Fruit fly (Drosophila melanogaster) whole organism, embryonic: ENCODE results near the gene galectin.

Source experiments
- BEAF-32 ChIP-seq: fragments of 200-800 bp; sonication (Bioruptor generic); optimal IDR thresholded peaks from 3 replicates; lab custom pipeline; 2017; ENCODE audit warnings: missing biosample characterization, missing genetic modification characterization, mild to moderate bottlenecking, moderate library complexity, missing genetic modification reagents
- CG10431 ChIP-seq: fragments of 200-800 bp; sonication (Bioruptor generic); optimal IDR thresholded peaks from 3 replicates; lab custom pipeline; 2018; ENCODE audit warnings: missing biosample characterization, mild to moderate bottlenecking, missing genetic modification characterization
- CG12769 ChIP-seq: fragments of 200-800 bp; sonication (Bioruptor generic); optimal IDR thresholded peaks from 2 replicates; lab custom pipeline; 2019; ENCODE audit warnings: missing biosample characterization, mild to moderate bottlenecking, missing genetic modification characterization, moderate library complexity
- CG13296 ChIP-seq: fragments of 200-800 bp; sonication (Bioruptor generic); optimal IDR thresholded peaks from 3 replicates; lab custom pipeline; 2018; ENCODE audit warnings: missing biosample characterization, mild to moderate bottlenecking, missing genetic modification characterization
- CG14710 ChIP-seq: fragments of 200-800 bp; sonication (Bioruptor generic); optimal IDR thresholded peaks from 3 replicates; lab custom pipeline; 2019; ENCODE audit warnings: missing biosample characterization, mild to moderate bottlenecking, missing genetic modification characterization, moderate library complexity
- CG14965 ChIP-seq: fragments of 200-800 bp; sonication (Bioruptor generic); optimal IDR thresholded peaks from 2 replicates; lab custom pipeline; 2016; ENCODE audit warnings: missing biosample characterization, missing genetic modification characterization, borderline replicate concordance
- CG17385 ChIP-seq: fragments of 200-800 bp; sonication (Bioruptor generic); optimal IDR thresholded peaks from 3 replicates; lab custom pipeline; 2018; ENCODE audit warnings: missing biosample characterization, mild to moderate bottlenecking, missing genetic modification characterization
- CG18599 ChIP-seq: fragments of 200-800 bp; sonication (Bioruptor generic); optimal IDR thresholded peaks from 3 replicates; lab custom pipeline; 2017; ENCODE audit warnings: missing biosample characterization, missing genetic modification characterization, mild to moderate bottlenecking, moderate library complexity, missing genetic modification reagents
- CG2712 ChIP-seq: fragments of 200-800 bp; optimal IDR thresholded peaks from 3 replicates; lab custom pipeline; 2019; ENCODE audit warnings: missing biosample characterization, mild to moderate bottlenecking, missing genetic modification characterization, moderate library complexity
- CG32532 ChIP-seq: fragments of 200-800 bp; sonication (Bioruptor generic); IDR thresholded peaks from 2 replicates; pipeline ENCODE4 v1.3.6; 2022; ENCODE audit warnings: missing biosample characterization, missing genetic modification characterization
- CG5953 ChIP-seq: fragments of 200-800 bp; sonication (Bioruptor generic); IDR thresholded peaks from 2 replicates; pipeline ENCODE4 v1.3.6; 2022; ENCODE audit warnings: missing biosample characterization, missing genetic modification characterization
- CG6689 ChIP-seq: fragments of 200-800 bp; sonication (Bioruptor generic); IDR thresholded peaks from 2 replicates; pipeline ENCODE4 v1.3.6; 2022; ENCODE audit warnings: missing biosample characterization, missing genetic modification characterization
- CG7839 ChIP-seq: fragments of 200-800 bp; sonication (Bioruptor generic); optimal IDR thresholded peaks from 3 replicates; lab custom pipeline; 2018; ENCODE audit warnings: missing biosample characterization, mild to moderate bottlenecking, missing genetic modification characterization, moderate library complexity
- CG9727 ChIP-seq: fragments of 200-800 bp; sonication (Bioruptor generic); optimal IDR thresholded peaks from 3 replicates; lab custom pipeline; 2017; ENCODE audit warnings: missing biosample characterization, mild to moderate bottlenecking, missing genetic modification characterization
- Dek ChIP-seq: fragments of 200-800 bp; sonication (Bioruptor generic); optimal IDR thresholded peaks from 3 replicates; lab custom pipeline; 2019; ENCODE audit warnings: missing biosample characterization, mild to moderate bottlenecking, missing genetic modification characterization, moderate library complexity
- Fer1 ChIP-seq: fragments of 200-800 bp; sonication (Bioruptor generic); optimal IDR thresholded peaks from 2 replicates; lab custom pipeline; 2017; ENCODE audit warnings: missing biosample characterization, mild to moderate bottlenecking, missing genetic modification characterization
- Fer2 ChIP-seq: fragments of 200-800 bp; sonication (Bioruptor generic); optimal IDR thresholded peaks from 2 replicates; lab custom pipeline; 2018; ENCODE audit warnings: missing biosample characterization, mild to moderate bottlenecking, missing genetic modification characterization, moderate library complexity
- Gug ChIP-seq: fragments of 200-800 bp; sonication (Bioruptor generic); IDR thresholded peaks from 4 replicates; pipeline ENCODE4 v1.3.6; 2022; ENCODE audit warnings: missing biosample characterization, missing genetic modification characterization
- HLH4C ChIP-seq: fragments of 200-800 bp; sonication (Bioruptor generic); IDR thresholded peaks from 3 replicates; pipeline ENCODE4 v1.3.6; 2022; ENCODE audit warnings: missing biosample characterization, missing genetic modification characterization; ENCODE audit not compliant: partially characterized antibody
- HLH54F ChIP-seq: fragments of 200-800 bp; sonication (Bioruptor generic); optimal IDR thresholded peaks from 3 replicates; lab custom pipeline; 2016; ENCODE audit warnings: missing biosample characterization, missing genetic modification characterization
- Hr51 ChIP-seq, 2 experiments: fragments of 200-800 bp; sonication (Bioruptor generic); optimal IDR thresholded peaks; 2 replicates in 1 of 2; 3 replicates in 1 of 2; lab custom pipeline; 2016 to 2018; ENCODE audit warnings: missing biosample characterization in 2 of 2, missing genetic modification characterization in 2 of 2, mild to moderate bottlenecking in 1 of 2, moderate library complexity in 1 of 2
- MESR4 ChIP-seq: fragments of 200-800 bp; sonication (Bioruptor generic); optimal IDR thresholded peaks from 2 replicates; lab custom pipeline; 2018; ENCODE audit warnings: missing biosample characterization, mild to moderate bottlenecking, missing genetic modification characterization, moderate library complexity
- NK7.1 ChIP-seq: fragments of 200-800 bp; sonication (Bioruptor generic); optimal IDR thresholded peaks from 3 replicates; lab custom pipeline; 2016; ENCODE audit warnings: missing biosample characterization, missing genetic modification characterization
- Oaz ChIP-seq: fragments of 200-800 bp; sonication (Bioruptor generic); IDR thresholded peaks from 2 replicates; pipeline ENCODE4 v1.3.6; 2022; ENCODE audit warnings: missing biosample characterization, missing genetic modification characterization
- Opbp ChIP-seq: fragments of 200-800 bp; sonication (Bioruptor generic); IDR thresholded peaks from 3 replicates; pipeline ENCODE4 v1.3.6; 2022; ENCODE audit warnings: missing biosample characterization, missing genetic modification characterization; ENCODE audit not compliant: partially characterized antibody
- Rfx ChIP-seq: fragments of 200-800 bp; sonication (Bioruptor generic); IDR thresholded peaks from 2 replicates; pipeline ENCODE4 v1.3.6; 2022; ENCODE audit warnings: missing biosample characterization, missing genetic modification characterization
- Trl ChIP-seq, 3 experiments: fragments of >200 bp in 2 of 3; fragments of 200-800 bp in 1 of 3; sonication (Bioruptor generic) in 1 of 3; optimal IDR thresholded peaks; 2 replicates in 1 of 3; 3 replicates in 2 of 3; lab custom pipeline; 2016 to 2017; ENCODE audit warnings: missing biosample characterization in 1 of 3, missing genetic modification characterization in 1 of 3
- YL-1 ChIP-seq: fragments of 200-800 bp; sonication (Bioruptor generic); optimal IDR thresholded peaks from 3 replicates; lab custom pipeline; 2017; ENCODE audit warnings: missing biosample characterization, mild to moderate bottlenecking, missing genetic modification characterization
- ase ChIP-seq: fragments of 200-800 bp; sonication (Bioruptor generic); IDR thresholded peaks from 3 replicates; pipeline ENCODE4 v1.3.6; 2022; ENCODE audit warnings: missing biosample characterization, missing genetic modification characterization
- ash1 ChIP-seq: fragments of 200-800 bp; sonication (Bioruptor generic); optimal IDR thresholded peaks from 2 replicates; lab custom pipeline; 2018; ENCODE audit warnings: missing biosample characterization, mild to moderate bottlenecking, missing genetic modification characterization
- bigmax ChIP-seq: fragments of 200-800 bp; sonication (Bioruptor generic); optimal IDR thresholded peaks from 2 replicates; lab custom pipeline; 2018; ENCODE audit warnings: missing biosample characterization, mild to moderate bottlenecking, missing genetic modification characterization
- caup ChIP-seq: fragments of 200-800 bp; sonication (Bioruptor generic); optimal IDR thresholded peaks from 3 replicates; lab custom pipeline; 2017; ENCODE audit warnings: missing biosample characterization, mild to moderate bottlenecking, missing genetic modification characterization, moderate library complexity; ENCODE audit not compliant: severe bottlenecking
- ci ChIP-seq: fragments of 200-800 bp; sonication (Bioruptor generic); IDR thresholded peaks from 3 replicates; pipeline ENCODE4 v1.3.6; 2022; ENCODE audit warnings: missing biosample characterization, missing genetic modification characterization
- dm ChIP-seq: fragments of 200-800 bp; sonication (Bioruptor generic); optimal IDR thresholded peaks from 3 replicates; lab custom pipeline; 2016; ENCODE audit warnings: missing biosample characterization, missing genetic modification characterization
- en ChIP-seq: fragments of 200-800 bp; sonication (Bioruptor generic); optimal IDR thresholded peaks from 2 replicates; lab custom pipeline; 2016; ENCODE audit warnings: missing biosample characterization, missing genetic modification characterization
- exex ChIP-seq: fragments of 200-800 bp; sonication (Bioruptor generic); optimal IDR thresholded peaks from 4 replicates; lab custom pipeline; 2018; ENCODE audit warnings: missing biosample characterization, mild to moderate bottlenecking, missing genetic modification characterization, moderate library complexity
- ftz-f1 ChIP-seq: fragments of 200-800 bp; sonication (Bioruptor generic); optimal IDR thresholded peaks from 2 replicates; lab custom pipeline; 2016; ENCODE audit warnings: missing biosample characterization, missing genetic modification characterization
- fu2 ChIP-seq: fragments of 200-800 bp; sonication (Bioruptor generic); optimal IDR thresholded peaks from 2 replicates; lab custom pipeline; 2016; ENCODE audit warnings: missing biosample characterization, missing genetic modification characterization
- gcm ChIP-seq: fragments of 200-800 bp; sonication (Bioruptor generic); optimal IDR thresholded peaks from 2 replicates; lab custom pipeline; 2019; ENCODE audit warnings: missing biosample characterization, mild to moderate bottlenecking, missing genetic modification characterization, moderate library complexity
- gro ChIP-seq: fragments of 200-800 bp; sonication (Bioruptor generic); optimal IDR thresholded peaks from 2 replicates; lab custom pipeline; 2016; ENCODE audit warnings: missing biosample characterization, missing genetic modification characterization
- hbn ChIP-seq: fragments of 200-800 bp; sonication (Bioruptor generic); IDR thresholded peaks from 2 replicates; pipeline ENCODE4 v1.3.6; 2022; ENCODE audit warnings: missing biosample characterization, missing genetic modification characterization; ENCODE audit not compliant: partially characterized antibody
- kni ChIP-seq: fragments of 200-800 bp; sonication (Bioruptor generic); optimal IDR thresholded peaks from 3 replicates; lab custom pipeline; 2017; ENCODE audit warnings: mild to moderate bottlenecking, missing biosample characterization, missing genetic modification reagents, missing genetic modification characterization
- nom ChIP-seq: fragments of 200-800 bp; sonication (Bioruptor generic); optimal IDR thresholded peaks from 2 replicates; lab custom pipeline; 2017; ENCODE audit warnings: missing biosample characterization, missing genetic modification characterization, mild to moderate bottlenecking, moderate library complexity, missing genetic modification reagents
- sens ChIP-seq: fragments of 200-800 bp; sonication (Bioruptor generic); peaks from one replicate; lab custom pipeline; 2016; ENCODE audit warnings: missing biosample characterization, missing genetic modification characterization
- unc-4 ChIP-seq: fragments of 200-800 bp; sonication (Bioruptor generic); IDR thresholded peaks from 2 replicates; pipeline ENCODE4 v1.3.6; 2022; ENCODE audit warnings: missing biosample characterization, missing genetic modification characterization; ENCODE audit not compliant: partially characterized antibody
- z ChIP-seq: fragments of 200-800 bp; sonication (Bioruptor generic); IDR thresholded peaks from 3 replicates; pipeline ENCODE4 v1.3.6; 2022; ENCODE audit warnings: missing biosample characterization, missing genetic modification characterization

The galectin gene

dm6 chr2L:107476-108436 lies 36.2 kb downstream of the galectin start (continued):
- no peak for TF ChIP-seq Opbp (GFP tag; lab: Robert Waterston, UW)
- no peak for TF ChIP-seq Gug (GFP tag; lab: Robert Waterston, UW)
- TF ChIP-seq Fer1 (GFP tag; lab: Kevin White, UChicago) = peak; percentile 70
- peak; percentile 17 for TF ChIP-seq BEAF-32 (GFP tag; lab: Kevin White, UChicago)
- TF ChIP-seq CG6689 (GFP tag; lab: Robert Waterston, UW) = no peak
- peak; percentile 56 for TF ChIP-seq CG17385 (GFP tag; lab: Kevin White, UChicago)
- peak; percentile 10 for TF ChIP-seq Dek (tag; lab: Kevin White, UChicago)
- peak; percentile 32 for TF ChIP-seq en
- TF ChIP-seq CG12769 (tag; lab: Kevin White, UChicago) = peak; percentile 43
- TF ChIP-seq sens (GFP tag; lab: Kevin White, UChicago) = peak; percentile 4
- peak; percentile 25 for TF ChIP-seq CG2712 (tag; lab: Kevin White, UChicago)
- no peak for TF ChIP-seq HLH54F (GFP tag; lab: Kevin White, UChicago)
- peak; percentile 44; the same call in 1 of the 2 replicates for TF ChIP-seq Rfx (GFP tag; lab: Robert Waterston, UW)
- peak; percentile 64 for TF ChIP-seq CG13296 (GFP tag; lab: Kevin White, UChicago)
- TF ChIP-seq CG14710 = peak; percentile 16
- TF ChIP-seq CG14965 = no peak
- no peak for TF ChIP-seq CG7839 (tag; lab: Kevin White, UChicago)
- no peak for TF ChIP-seq CG5953 (GFP tag; lab: Robert Waterston, UW)
- TF ChIP-seq dm (GFP tag; lab: Kevin White, UChicago) = peak; percentile 80
- no peak for TF ChIP-seq Fer2 (tag; lab: Kevin White, UChicago)
- peak; percentile 44 for TF ChIP-seq YL-1 (GFP tag; lab: Kevin White, UChicago)
- TF ChIP-seq kni (GFP tag; lab: Kevin White, UChicago) = peak; percentile 35
- TF ChIP-seq Oaz (GFP tag; lab: Robert Waterston, UW) = no peak
- TF ChIP-seq ase (GFP tag; lab: Robert Waterston, UW) = no peak
- TF ChIP-seq ci = 0 out of 3 replicates have a peak, but pooled peaks have one; percentile 39
- no peak for TF ChIP-seq NK7.1 (GFP tag; lab: Kevin White, UChicago)
- peak; percentile 25 for TF ChIP-seq caup
- TF ChIP-seq exex (tag; lab: Kevin White, UChicago) = peak; percentile 47
- peak; percentile 61 for TF ChIP-seq MESR4 (GFP tag; lab: Kevin White, UChicago)
- TF ChIP-seq z (GFP tag; lab: Robert Waterston, UW) = peak; percentile 77
- peak; percentile 52 for TF ChIP-seq unc-4
- no peak for TF ChIP-seq Hr51 (GFP tag; optimal IDR thresholded peaks at IDR 0.05; lab: Kevin White, UChicago)
- peak; percentile 59 for TF ChIP-seq gcm (GFP tag; lab: Kevin White, UChicago)
- peak; percentile 15; the same call in 1 of the 2 replicates for TF ChIP-seq hbn (GFP tag; lab: Robert Waterston, UW)
- TF ChIP-seq ash1 (GFP tag; lab: Kevin White, UChicago) = no peak
- peak; percentile 38 for TF ChIP-seq CG9727 (GFP tag; lab: Kevin White, UChicago)
- TF ChIP-seq HLH4C (GFP tag; lab: Robert Waterston, UW) = 0 out of 3 replicates have a peak, but pooled peaks have one; percentile 23
- TF ChIP-seq nom = peak; percentile 63
- TF ChIP-seq ftz-f1 = peak; percentile 9
- peak; percentile 54 for TF ChIP-seq CG18599
- TF ChIP-seq gro (GFP tag; lab: Kevin White, UChicago) = no peak
- peak; percentile 90 for TF ChIP-seq CG10431 (GFP tag; lab: Kevin White, UChicago)
- TF ChIP-seq Trl (optimal IDR thresholded peaks at IDR 0.05; lab: Kevin White, UChicago) = peak; percentile 87 to 95
- no peak for TF ChIP-seq Trl (GFP tag; optimal IDR thresholded peaks at IDR 0.05; lab: Kevin White, UChicago)
- TF ChIP-seq fu2 = no peak
- TF ChIP-seq bigmax (GFP tag; lab: Kevin White, UChicago) = no peak
- TF ChIP-seq CG32532 (GFP tag; lab: Robert Waterston, UW) = peak; percentile 46; the same call in 1 of the 2 replicates
